Worm (Caenorhabditis elegans) whole organism, mixed stage, embryonic: ENCODE data around the gene his-72.

Source experiments
- ceh-83 ChIP-seq: fragments of 200-800 bp; sonication (Bioruptor generic); optimal IDR thresholded peaks from 2 replicates; lab custom pipeline; 2018; ENCODE audit warnings: mild to moderate bottlenecking, missing genetic modification characterization, missing compliant biosample characterization
- elt-3 ChIP-seq: fragments of 150-350 bp; optimal IDR thresholded peaks from 2 replicates; lab custom pipeline; 2014; ENCODE audit warnings: missing biosample characterization, missing genetic modification characterization
- lin-13 ChIP-seq: fragments of 150-350 bp; optimal IDR thresholded peaks from 2 replicates; lab custom pipeline; 2014; ENCODE audit warnings: missing biosample characterization, missing genetic modification characterization
- mab-5 ChIP-seq: fragments of 150-350 bp; optimal IDR thresholded peaks from 2 replicates; lab custom pipeline; 2014; ENCODE audit warnings: missing biosample characterization, missing genetic modification characterization
- nhr-28 ChIP-seq: fragments of 150-350 bp; optimal IDR thresholded peaks from 2 replicates; lab custom pipeline; 2014; ENCODE audit warnings: missing biosample characterization, missing genetic modification characterization
- snpc-4 ChIP-seq: fragments of 150-350 bp; optimal IDR thresholded peaks from 2 replicates; lab custom pipeline; 2014; ENCODE audit warnings: missing biosample characterization, missing genetic modification characterization
- ztf-11 ChIP-seq: fragments of 150-350 bp; optimal IDR thresholded peaks from 2 replicates; lab custom pipeline; 2014; ENCODE audit warnings: missing biosample characterization, missing genetic modification characterization

DNA sequence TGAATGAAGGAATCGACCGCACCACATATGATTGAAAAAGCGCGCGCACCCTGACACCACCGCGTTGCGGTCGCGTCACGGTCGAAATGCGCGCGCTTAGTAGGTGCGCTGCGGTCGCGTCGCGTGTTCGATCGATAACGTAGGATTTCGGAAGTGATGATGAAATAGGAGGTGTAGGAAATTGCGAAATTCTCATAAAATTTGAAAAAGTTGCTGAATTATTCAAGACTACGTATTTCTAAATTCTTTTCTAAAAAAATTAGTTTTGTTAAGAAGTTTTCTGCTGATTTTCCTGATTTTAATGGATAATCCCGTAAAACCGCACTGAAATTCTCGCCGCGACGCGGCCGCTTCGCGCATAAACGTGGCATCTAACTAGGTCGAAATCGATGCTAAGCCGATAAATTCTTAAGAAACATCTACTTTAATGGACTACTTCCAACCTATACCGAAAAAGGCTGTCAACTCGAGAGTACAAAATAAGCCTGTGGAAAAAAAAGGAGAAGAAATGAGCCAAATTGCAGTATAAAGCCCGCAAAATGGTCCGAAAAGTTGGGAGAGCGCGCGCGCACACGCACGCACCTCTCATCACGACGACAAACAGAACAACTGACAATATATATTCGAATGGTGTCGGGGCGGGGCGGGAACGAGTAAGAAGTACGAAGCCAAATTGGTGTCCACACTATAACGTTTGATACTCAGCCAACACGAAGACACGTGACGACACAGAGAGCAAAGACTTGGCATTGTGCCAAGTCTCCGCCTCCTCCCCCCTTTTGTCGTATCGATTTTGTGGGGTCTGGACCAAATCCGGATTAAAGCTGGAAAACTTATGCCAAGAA is at the start of gene his-72:
- no peak for TF ChIP-seq elt-3 (tag; lab: Kevin White, UChicago)
- peak; percentile 75 for TF ChIP-seq ceh-83 (GFP tag; lab: Kevin White, UChicago)
- no peak for TF ChIP-seq snpc-4 (tag; lab: Kevin White, UChicago)
- no peak for TF ChIP-seq ztf-11 (tag; lab: Kevin White, UChicago)
- peak; percentile 27 for TF ChIP-seq lin-13 (tag; lab: Kevin White, UChicago)
- TF ChIP-seq nhr-28 (tag; lab: Kevin White, UChicago), result no peak
- no peak for TF ChIP-seq mab-5 (tag; lab: Kevin White, UChicago)
